Fruit fly (Drosophila melanogaster) whole organism, wandering third instar larva: ENCODE data around the gene Pxn.
A peak's percentile ranks its signal among the peaks of the same experiment; 100 is the strongest.

Experiments used
- Abd-B ChIP-seq: fragments of >200 bp; optimal IDR thresholded peaks from 2 replicates; lab custom pipeline; 2017; ENCODE audit warnings: missing biosample characterization, missing genetic modification characterization
- CG32264 ChIP-seq: fragments of 200-800 bp; sonication (Bioruptor generic); optimal IDR thresholded peaks from 2 replicates; lab custom pipeline; 2016; ENCODE audit warnings: missing biosample characterization, missing genetic modification characterization
- CG9705 ChIP-seq: fragments of 200-800 bp; sonication (Bioruptor generic); optimal IDR thresholded peaks from 2 replicates; lab custom pipeline; 2018; ENCODE audit warnings: missing biosample characterization, mild to moderate bottlenecking, missing genetic modification characterization
- CrebA ChIP-seq: fragments of 200-800 bp; sonication (Bioruptor generic); optimal IDR thresholded peaks from 2 replicates; lab custom pipeline; 2016; ENCODE audit warnings: missing biosample characterization, mild to moderate bottlenecking, missing genetic modification characterization, borderline replicate concordance
- Dfd ChIP-seq: fragments of >200 bp; optimal IDR thresholded peaks from 2 replicates; lab custom pipeline; 2017; ENCODE audit warnings: missing biosample characterization, missing genetic modification characterization
- Dif ChIP-seq: fragments of 200-275, 200-300 bp; sonication (Bioruptor generic); optimal IDR thresholded peaks from 2 replicates; lab custom pipeline; 2018; ENCODE audit warnings: missing biosample characterization, missing genetic modification characterization; ENCODE audit not compliant: partially characterized antibody
- GATAd ChIP-seq: sonication (Bioruptor generic); optimal IDR thresholded peaks from 2 replicates; lab custom pipeline; 2016; ENCODE audit warnings: missing biosample characterization, missing genetic modification characterization
- HLH106 ChIP-seq: fragments of 200-800 bp; optimal IDR thresholded peaks from 3 replicates; lab custom pipeline; 2019; ENCODE audit warnings: missing biosample characterization, mild to moderate bottlenecking, missing genetic modification characterization, moderate library complexity
- Hnf4 ChIP-seq: fragments of 200-800 bp; sonication (Bioruptor generic); optimal IDR thresholded peaks from 2 replicates; lab custom pipeline; 2016; ENCODE audit warnings: missing biosample characterization, mild to moderate bottlenecking, missing genetic modification characterization
- Hr78 ChIP-seq: fragments of >200 bp; optimal IDR thresholded peaks from 2 replicates; lab custom pipeline; 2017; ENCODE audit warnings: missing biosample characterization, missing genetic modification characterization
- Hr83 ChIP-seq: fragments of 200-300 bp; sonication (Bioruptor generic); optimal IDR thresholded peaks from 2 replicates; lab custom pipeline; 2016; ENCODE audit warnings: missing biosample characterization, mild to moderate bottlenecking, missing genetic modification characterization, moderate library complexity; ENCODE audit not compliant: poor library complexity, severe bottlenecking
- Jra ChIP-seq: sonication (Bioruptor generic); optimal IDR thresholded peaks from 2 replicates; lab custom pipeline; 2016; ENCODE audit warnings: missing biosample characterization, missing genetic modification characterization
- Mio ChIP-seq: sonication (Bioruptor generic); optimal IDR thresholded peaks from 2 replicates; lab custom pipeline; 2016; ENCODE audit warnings: missing biosample characterization, missing genetic modification characterization
- Myc ChIP-seq: fragments of >200 bp; optimal IDR thresholded peaks from 2 replicates; lab custom pipeline; 2017
- N ChIP-seq: fragments of >200 bp; optimal IDR thresholded peaks from 2 replicates; lab custom pipeline; 2018; ENCODE audit warnings: missing biosample characterization, missing external identifiers, missing genetic modification characterization
- OdsH ChIP-seq: fragments of 200-800 bp; sonication (Bioruptor generic); optimal IDR thresholded peaks from 2 replicates; lab custom pipeline; 2016; ENCODE audit warnings: missing biosample characterization, mild to moderate bottlenecking, missing genetic modification characterization
- Rel ChIP-seq, 2 experiments: fragments of 200-800 bp; sonication (Bioruptor generic) in 1 of 2; optimal IDR thresholded peaks; 2 replicates in 1 of 2; 3 replicates in 1 of 2; lab custom pipeline; 2016 to 2019; ENCODE audit warnings: mild to moderate bottlenecking in 2 of 2, missing biosample characterization in 2 of 2, missing genetic modification characterization in 2 of 2, moderate library complexity in 1 of 2
- Sp1 ChIP-seq: fragments of 200-800 bp; sonication (Bioruptor generic); optimal IDR thresholded peaks from 3 replicates; lab custom pipeline; 2019; ENCODE audit warnings: missing biosample characterization, mild to moderate bottlenecking, missing genetic modification characterization, moderate library complexity
- Vsx2 ChIP-seq: fragments of 200-300, 225-300 bp; sonication (Bioruptor generic); optimal IDR thresholded peaks from 2 replicates; lab custom pipeline; 2018; ENCODE audit warnings: missing biosample characterization, missing genetic modification characterization; ENCODE audit not compliant: partially characterized antibody
- br ChIP-seq: fragments of 200-800 bp; sonication (Bioruptor generic); optimal IDR thresholded peaks from 2 replicates; lab custom pipeline; 2016; ENCODE audit warnings: missing biosample characterization, missing genetic modification characterization
- brk ChIP-seq: fragments of 200-800 bp; sonication (Bioruptor generic); optimal IDR thresholded peaks from 2 replicates; lab custom pipeline; 2016; ENCODE audit warnings: missing biosample characterization, mild to moderate bottlenecking, missing genetic modification characterization
- dl ChIP-seq, 2 experiments: fragments of 175-275, 200-275 bp in 1 of 2; fragments of 200-275 bp in 1 of 2; sonication (Bioruptor generic); optimal IDR thresholded peaks; lab custom pipeline; 2018; ENCODE audit warnings: mild to moderate bottlenecking in 2 of 2, missing biosample characterization in 2 of 2, missing genetic modification characterization in 2 of 2, moderate library complexity in 2 of 2; ENCODE audit not compliant: partially characterized antibody in 2 of 2, insufficient read depth in 1 of 2
- dmrt93B ChIP-seq: fragments of 200-800 bp; sonication (Bioruptor generic); optimal IDR thresholded peaks from 2 replicates; lab custom pipeline; 2018; ENCODE audit warnings: missing biosample characterization, mild to moderate bottlenecking, missing genetic modification characterization
- dsf ChIP-seq: sonication (Bioruptor generic); optimal IDR thresholded peaks from 2 replicates; lab custom pipeline; 2016; ENCODE audit warnings: missing biosample characterization, missing genetic modification characterization, borderline replicate concordance
- ey ChIP-seq: fragments of 200-800 bp; sonication (Bioruptor generic); optimal IDR thresholded peaks from 2 replicates; lab custom pipeline; 2016; ENCODE audit warnings: missing biosample characterization, missing genetic modification characterization
- foxo ChIP-seq, 2 experiments: fragments of 200-800 bp; sonication (Bioruptor generic); optimal IDR thresholded peaks; 2 replicates in 1 of 2; 3 replicates in 1 of 2; lab custom pipeline; 2016 to 2017; ENCODE audit warnings: missing biosample characterization in 2 of 2, missing genetic modification characterization in 2 of 2
- fru ChIP-seq: fragments of 200-800 bp; sonication (Bioruptor generic); optimal IDR thresholded peaks from 3 replicates; lab custom pipeline; 2016; ENCODE audit warnings: missing biosample characterization, mild to moderate bottlenecking, missing genetic modification characterization
- h ChIP-seq: fragments of 200-800 bp; sonication (Bioruptor generic); optimal IDR thresholded peaks from 3 replicates; lab custom pipeline; 2016; ENCODE audit warnings: missing biosample characterization, mild to moderate bottlenecking, missing genetic modification characterization
- jim ChIP-seq: fragments of 175-275, 200-325 bp; sonication (Bioruptor generic); optimal IDR thresholded peaks from 2 replicates; lab custom pipeline; 2016; ENCODE audit warnings: missing biosample characterization, mild to moderate bottlenecking, missing genetic modification characterization
- lola ChIP-seq: fragments of >200 bp; optimal IDR thresholded peaks from 2 replicates; lab custom pipeline; 2017; ENCODE audit warnings: missing biosample characterization, missing genetic modification characterization
- pan ChIP-seq: fragments of >200 bp; optimal IDR thresholded peaks from 2 replicates; lab custom pipeline; 2017
- psq ChIP-seq: fragments of 200-800 bp; sonication (Bioruptor generic); optimal IDR thresholded peaks from 3 replicates; lab custom pipeline; 2017; ENCODE audit warnings: missing biosample characterization, mild to moderate bottlenecking, missing genetic modification characterization, moderate library complexity
- rgr ChIP-seq: fragments of 200-800 bp; sonication (Bioruptor generic); optimal IDR thresholded peaks from 3 replicates; lab custom pipeline; 2016; ENCODE audit warnings: missing biosample characterization, mild to moderate bottlenecking, missing genetic modification characterization
- sage ChIP-seq: fragments of 200-800 bp; sonication (Bioruptor generic); optimal IDR thresholded peaks from 2 replicates; lab custom pipeline; 2016; ENCODE audit warnings: missing biosample characterization, mild to moderate bottlenecking, missing genetic modification characterization
- sv ChIP-seq: fragments of 200-800 bp; sonication (Bioruptor generic); optimal IDR thresholded peaks from 3 replicates; lab custom pipeline; 2016; ENCODE audit warnings: missing biosample characterization, missing genetic modification characterization
- tai ChIP-seq: sonication (Bioruptor generic); optimal IDR thresholded peaks from 2 replicates; lab custom pipeline; 2016; ENCODE audit warnings: missing biosample characterization, missing genetic modification characterization
- usp ChIP-seq: fragments of >200 bp; optimal IDR thresholded peaks from 2 replicates; lab custom pipeline; 2017; ENCODE audit warnings: missing biosample characterization, missing genetic modification characterization
- woc ChIP-seq: sonication (Bioruptor generic); optimal IDR thresholded peaks from 2 replicates; lab custom pipeline; 2016; ENCODE audit warnings: missing biosample characterization, mild to moderate bottlenecking, missing genetic modification characterization

The Pxn gene

DNA sequence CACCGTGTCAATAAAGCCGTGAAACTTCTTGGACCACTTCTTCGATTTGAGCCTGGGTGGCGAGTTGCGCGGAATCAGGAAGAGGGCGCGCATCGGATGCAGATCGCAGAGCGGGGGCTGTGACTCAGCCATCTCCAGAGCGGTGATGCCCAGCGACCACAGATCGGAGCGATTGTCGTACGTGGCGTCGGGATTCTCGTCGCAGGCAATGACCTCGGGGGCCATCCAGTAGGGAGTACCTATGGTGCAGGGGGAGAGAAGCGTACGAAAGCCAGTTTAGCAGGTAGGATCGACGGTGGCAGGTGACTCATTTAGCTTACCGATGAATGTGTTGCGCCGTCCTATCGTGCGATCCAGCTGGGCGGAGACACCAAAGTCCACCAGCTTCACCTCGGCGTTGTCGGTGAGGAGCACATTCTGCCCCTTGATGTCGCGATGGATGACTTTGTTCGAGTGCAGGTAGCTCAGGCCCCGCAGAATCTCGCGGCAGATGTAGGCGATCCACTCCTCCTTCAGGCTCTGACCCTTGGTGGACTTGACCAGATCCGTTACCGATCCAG is 62.7 kb downstream of the Pxn start:
- TF ChIP-seq sv (GFP tag; lab: Kevin White, UChicago) (no peak), GATAd (GFP tag; lab: Kevin White, UChicago) (no peak), h (GFP tag; lab: Kevin White, UChicago) (no peak), Rel (GFP tag; optimal IDR thresholded peaks at IDR 0.05; lab: Kevin White, UChicago) (no peak), Rel (tag; optimal IDR thresholded peaks at IDR 0.05; lab: Kevin White, UChicago) (no peak), rgr (GFP tag; lab: Kevin White, UChicago) (no peak), woc (no peak), Vsx2 (GFP tag; lab: Kevin White, UChicago) (no peak), dsf (GFP tag; lab: Kevin White, UChicago) (no peak)
- TF ChIP-seq, all 38 proteins: peak for 0

DNA sequence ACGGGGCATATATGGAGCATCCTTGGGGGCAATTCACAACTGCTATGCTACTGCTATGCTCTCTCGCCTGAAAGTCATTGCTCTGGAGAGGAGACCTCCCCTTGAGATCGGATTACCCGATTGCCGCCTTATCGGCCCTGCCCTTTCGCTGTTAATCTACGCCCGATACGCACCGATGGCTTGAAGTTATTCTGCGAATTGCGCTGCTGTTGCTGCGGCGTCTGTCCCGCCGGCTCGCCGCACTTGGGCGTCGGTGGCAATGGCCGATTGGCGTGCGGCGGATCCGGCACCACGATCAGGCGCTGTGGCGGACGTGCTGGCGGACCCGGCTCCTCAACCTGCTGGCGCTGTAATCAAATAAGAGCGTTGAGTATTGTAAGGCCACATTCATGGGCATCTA is 63.8 kb downstream of the Pxn start:
- TF ChIP-seq Abd-B, result no peak
- no peak for TF ChIP-seq Rel (GFP tag; optimal IDR thresholded peaks at IDR 0.05; lab: Kevin White, UChicago)
- TF ChIP-seq Rel (tag; optimal IDR thresholded peaks at IDR 0.05; lab: Kevin White, UChicago), result peak; percentile 18

DNA sequence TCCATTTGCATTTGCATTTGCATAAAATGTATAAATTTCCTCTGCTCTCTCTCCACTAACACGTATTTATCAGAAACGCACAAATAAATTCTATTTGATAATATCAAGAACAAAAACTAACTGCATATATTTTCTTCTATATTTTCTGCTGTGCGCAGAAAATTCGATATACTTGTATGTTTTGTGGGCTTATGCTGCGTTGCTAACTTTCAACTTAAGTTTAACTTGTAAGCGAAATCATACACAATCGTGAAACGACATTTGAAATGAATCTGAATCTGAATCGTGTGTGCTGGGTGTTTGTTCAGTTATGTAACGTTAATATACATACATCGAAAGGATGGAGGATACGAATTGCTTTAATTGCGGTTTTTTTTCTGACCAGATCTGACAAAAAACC is 74.2 kb downstream of the Pxn start:
- no peak for TF ChIP-seq Sp1 (GFP tag; lab: Kevin White, UChicago)
- TF ChIP-seq Hr78 (GFP tag; lab: Kevin White, UChicago), result no peak
- TF ChIP-seq Mio (GFP tag; lab: Kevin White, UChicago), result no peak
- no peak for TF ChIP-seq h (GFP tag; lab: Kevin White, UChicago)

DNA sequence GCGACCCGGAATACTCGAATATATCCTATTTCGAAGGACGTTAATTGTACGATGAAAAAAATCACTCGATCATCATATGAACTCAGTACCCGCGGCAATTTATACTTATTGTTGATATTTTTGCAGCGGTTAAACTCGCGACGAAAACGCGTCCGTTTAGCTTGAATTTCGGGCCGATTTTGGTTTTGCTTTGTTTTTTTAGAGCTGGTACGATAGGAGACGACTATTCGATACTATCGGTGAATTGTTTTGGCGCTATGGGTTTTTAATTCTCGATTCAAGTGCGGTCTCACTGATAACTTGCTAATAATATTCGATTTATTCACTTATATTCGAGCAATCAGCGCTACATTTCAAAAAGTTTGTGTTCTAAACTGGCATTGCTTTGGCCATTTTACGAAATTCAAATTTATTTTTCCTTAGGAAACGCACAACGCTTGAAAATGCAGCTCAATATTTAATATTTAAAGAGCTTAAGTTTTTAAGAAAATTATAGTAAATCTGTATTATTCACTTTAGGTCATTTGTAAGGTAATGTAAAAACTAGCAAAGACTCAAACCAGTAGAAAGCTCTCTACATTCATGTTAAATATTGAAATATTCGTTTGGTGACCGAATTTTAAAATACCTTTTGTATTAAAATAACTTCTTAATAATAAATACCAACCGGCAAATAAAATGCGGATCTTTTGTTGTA is 75.6 kb downstream of the Pxn start, which contains the start of gene Spn:
TSS of gene Spn (minus strand) at position 175 of the 697 bp plus-strand sequence.
- TF ChIP-seq dmrt93B (GFP tag; lab: Kevin White, UChicago) (no peak), HLH106 (tag; lab: Kevin White, UChicago) (peak; percentile 32), pan (lab: Kevin White, UChicago) (no peak), foxo (GFP tag; optimal IDR thresholded peaks at IDR 0.05; lab: Kevin White, UChicago) (peak in 1 of 2 experiments; percentile 6), h (GFP tag; lab: Kevin White, UChicago) (peak; percentile 46), dl (GFP tag; optimal IDR thresholded peaks at IDR 0.05; lab: Kevin White, UChicago; ENCODE audit: insufficient read depth in 1 of 2, partially characterized antibody in 2 of 2) (no peak), Dif (GFP tag; lab: Kevin White, UChicago) (no peak), Hr78 (GFP tag; lab: Kevin White, UChicago) (no peak), fru (GFP tag; lab: Kevin White, UChicago) (no peak), rgr (GFP tag; lab: Kevin White, UChicago) (peak; percentile 59), Sp1 (GFP tag; lab: Kevin White, UChicago) (peak; percentile 60), jim (peak; percentile 68), CG9705 (GFP tag; lab: Kevin White, UChicago) (peak; percentile 19), N (GFP tag; lab: Kevin White, UChicago) (no peak), br (GFP tag; lab: Kevin White, UChicago) (peak; percentile 31), sage (GFP tag; lab: Kevin White, UChicago) (peak; percentile 43), CrebA (no peak), Jra (GFP tag; lab: Kevin White, UChicago) (peak; percentile 14), CG32264 (GFP tag; lab: Kevin White, UChicago) (peak; percentile 54), ey (GFP tag; lab: Kevin White, UChicago) (peak; percentile 2), Rel (GFP tag; optimal IDR thresholded peaks at IDR 0.05; lab: Kevin White, UChicago) (no peak), Rel (tag; optimal IDR thresholded peaks at IDR 0.05; lab: Kevin White, UChicago) (peak; percentile 67), woc (no peak), brk (GFP tag; lab: Kevin White, UChicago) (peak; percentile 78), Abd-B (no peak), Vsx2 (GFP tag; lab: Kevin White, UChicago) (no peak), sv (GFP tag; lab: Kevin White, UChicago) (no peak), dsf (GFP tag; lab: Kevin White, UChicago) (no peak), lola (GFP tag; lab: Kevin White, UChicago) (no peak), OdsH (peak; percentile 24), tai (GFP tag; lab: Kevin White, UChicago) (peak; percentile 69), Dfd (GFP tag; lab: Kevin White, UChicago) (no peak), GATAd (GFP tag; lab: Kevin White, UChicago) (no peak), Mio (GFP tag; lab: Kevin White, UChicago) (peak; percentile 36), Hnf4 (peak; percentile 61), usp (GFP tag; lab: Kevin White, UChicago) (no peak), Myc (lab: Kevin White, UChicago) (peak; percentile 83), psq (GFP tag; lab: Kevin White, UChicago) (no peak), Hr83 (GFP tag; lab: Kevin White, UChicago) (peak; percentile 74)
- TF ChIP-seq, all 38 proteins: peak for 20
